Worm (Caenorhabditis elegans) whole organism, midembryonic: ENCODE results near the gene oac-24.

Experiments used
- flt-1 ChIP-seq: fragments of 200-800 bp; sonication (Bioruptor generic); IDR thresholded peaks from 2 replicates; pipeline ENCODE4 v1.3.6; 2022; ENCODE audit warnings: missing genetic modification characterization, missing compliant biosample characterization
- med-1 ChIP-seq: sonication (generic microtip); optimal IDR thresholded peaks from 2 replicates; lab custom pipeline; 2017; ENCODE audit warnings: missing genetic modification characterization, mild to moderate bottlenecking, missing compliant biosample characterization, antibody characterized with exemption, missing genetic modification reagents; ENCODE audit not compliant: insufficient read depth

ce11 chrV:4720884-4721464 is 10.4 kb downstream of the oac-24 start:
- no peak for TF ChIP-seq med-1 (GFP tag; lab: Kevin White, UChicago)
- no peak for TF ChIP-seq flt-1
